Worm (Caenorhabditis elegans): ENCODE measurements around the gene mxl-2.

DNA sequence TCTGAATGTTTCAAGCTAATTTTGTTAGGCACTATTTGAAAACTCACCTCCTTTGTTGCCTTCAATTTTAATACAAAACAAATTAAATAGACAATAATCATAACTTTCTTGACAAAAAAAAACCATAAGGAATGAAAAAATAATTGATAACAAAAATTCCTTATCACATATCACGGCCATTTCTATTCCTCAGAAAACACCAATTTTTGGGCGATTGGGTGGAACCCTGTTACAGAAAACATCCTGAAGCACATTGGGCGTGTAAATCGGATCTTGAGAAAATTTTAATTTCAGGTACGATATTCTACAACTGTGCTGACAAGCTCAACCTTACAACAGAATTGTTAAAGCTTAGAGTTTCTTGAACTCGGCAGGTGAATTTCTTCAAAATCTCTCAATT, 23.2 kb downstream of the mxl-2 start, which contains the start of gene F40G9.8:
- TF ChIP-seq flt-1 (GFP tag; IDR thresholded peaks at IDR 0.05): no peak
- no peak for TF ChIP-seq klf-2 (GFP tag; conservative IDR thresholded peaks at IDR 0.05)

Data from whole organism, midembryonic.